Worm (Caenorhabditis elegans) whole organism, midembryonic: ENCODE results near the gene K09E9.3.
A peak's percentile ranks its signal among the peaks of the same experiment; 100 is the strongest.

Source experiments
- T22C8.4 ChIP-seq: fragments of 200-800 bp; sonication (Bioruptor generic); IDR thresholded peaks from 2 replicates; pipeline ENCODE4 v1.3.6; 2022; ENCODE audit warnings: missing genetic modification characterization, missing compliant biosample characterization
- cog-1 ChIP-seq: sonication (generic microtip); optimal IDR thresholded peaks from 2 replicates; lab custom pipeline; 2016; ENCODE audit warnings: missing genetic modification characterization, missing compliant biosample characterization
- flt-1 ChIP-seq: fragments of 200-800 bp; sonication (Bioruptor generic); IDR thresholded peaks from 2 replicates; pipeline ENCODE4 v1.3.6; 2022; ENCODE audit warnings: missing genetic modification characterization, missing compliant biosample characterization
- klf-2 ChIP-seq: fragments of 200-800 bp; sonication (Bioruptor generic); conservative IDR thresholded peaks from 2 replicates; pipeline ENCODE4 v1.3.6; 2022; ENCODE audit warnings: missing genetic modification reagents, missing genetic modification characterization, missing compliant biosample characterization
- med-1 ChIP-seq: sonication (generic microtip); optimal IDR thresholded peaks from 2 replicates; lab custom pipeline; 2017; ENCODE audit warnings: missing genetic modification characterization, mild to moderate bottlenecking, missing compliant biosample characterization, antibody characterized with exemption, missing genetic modification reagents; ENCODE audit not compliant: insufficient read depth
- ref-1 ChIP-seq: fragments of 200-800 bp; sonication (Bioruptor generic); conservative IDR thresholded peaks from 2 replicates; pipeline ENCODE4 v1.3.6; 2022; ENCODE audit warnings: missing genetic modification reagents, missing genetic modification characterization, missing compliant biosample characterization
- tab-1 ChIP-seq: fragments of 200-800 bp; sonication (Bioruptor generic); IDR thresholded peaks from 2 replicates; pipeline ENCODE4 v1.3.6; 2022; ENCODE audit warnings: missing genetic modification characterization, missing compliant biosample characterization
- ztf-23 ChIP-seq: fragments of 200-800 bp; sonication (Bioruptor generic); IDR thresholded peaks from 2 replicates; pipeline ENCODE4 v1.3.6; 2022; ENCODE audit warnings: missing genetic modification reagents, missing genetic modification characterization, missing compliant biosample characterization
- ztf-29 ChIP-seq: fragments of 200-800 bp; sonication (Bioruptor generic); IDR thresholded peaks from 2 replicates; pipeline ENCODE4 v1.3.6; 2022; ENCODE audit warnings: missing genetic modification reagents, missing genetic modification characterization, missing compliant biosample characterization

K09E9.3 gene

ce11 chrX:15600512-15601117, 13.0 kb downstream of the K09E9.3 start, which contains the start of gene ent-2:
Gene ent-2 (plus strand): TSS chrX:15601067.
- no peak for TF ChIP-seq ref-1 (GFP tag; lab: Robert Waterston, UW)
- TF ChIP-seq ztf-23 (GFP tag; lab: Robert Waterston, UW): peak; percentile 99

ce11 chrX:15599925-15600324, 13.7 kb downstream of the K09E9.3 start:
- TF ChIP-seq flt-1 (GFP tag; lab: Robert Waterston, UW): no peak
- TF ChIP-seq T22C8.4 (GFP tag; lab: Robert Waterston, UW): no peak
- no peak for TF ChIP-seq ztf-23 (GFP tag; lab: Robert Waterston, UW)
- no peak for TF ChIP-seq ztf-29
- TF ChIP-seq klf-2 (GFP tag; lab: Robert Waterston, UW): no peak
- TF ChIP-seq med-1 (GFP tag; lab: Kevin White, UChicago): no peak
- TF ChIP-seq ref-1 (GFP tag; lab: Robert Waterston, UW): no peak
- no peak for TF ChIP-seq cog-1 (tag; lab: Kevin White, UChicago)
- no peak for TF ChIP-seq tab-1 (GFP tag; lab: Robert Waterston, UW)

- TF ChIP-seq klf-2 (GFP tag; lab: Robert Waterston, UW) (no peak), med-1 (GFP tag; lab: Kevin White, UChicago) (no peak), flt-1 (GFP tag; lab: Robert Waterston, UW) (no peak), T22C8.4 (GFP tag; lab: Robert Waterston, UW) (no peak), ztf-29 (no peak), tab-1 (GFP tag; lab: Robert Waterston, UW) (no peak), cog-1 (tag; lab: Kevin White, UChicago) (no peak), ref-1 (GFP tag; lab: Robert Waterston, UW) (no peak), ztf-23 (GFP tag; lab: Robert Waterston, UW) (no peak)
These were observed 14.8 kb downstream of the K09E9.3 start for ce11 chrX:15598661-15599384.

ce11 chrX:15597077-15597476, 16.5 kb downstream of the K09E9.3 start, which contains the start of gene K09A9.8:
Gene K09A9.8 (minus strand): TSS chrX:15597177.
- no peak for TF ChIP-seq ztf-29
- TF ChIP-seq flt-1 (GFP tag; lab: Robert Waterston, UW): no peak
- TF ChIP-seq tab-1 (GFP tag; lab: Robert Waterston, UW): no peak
- no peak for TF ChIP-seq cog-1 (tag; lab: Kevin White, UChicago)
- no peak for TF ChIP-seq klf-2 (GFP tag; lab: Robert Waterston, UW)
- no peak for TF ChIP-seq T22C8.4 (GFP tag; lab: Robert Waterston, UW)
- no peak for TF ChIP-seq ref-1 (GFP tag; lab: Robert Waterston, UW)
- no peak for TF ChIP-seq med-1 (GFP tag; lab: Kevin White, UChicago)
- no peak for TF ChIP-seq ztf-23 (GFP tag; lab: Robert Waterston, UW)

- TF ChIP-seq ztf-23 (GFP tag; lab: Robert Waterston, UW): no peak
- TF ChIP-seq cog-1 (tag; lab: Kevin White, UChicago): no peak
- no peak for TF ChIP-seq T22C8.4 (GFP tag; lab: Robert Waterston, UW)
- TF ChIP-seq flt-1 (GFP tag; lab: Robert Waterston, UW): no peak
- no peak for TF ChIP-seq tab-1 (GFP tag; lab: Robert Waterston, UW)
- TF ChIP-seq klf-2 (GFP tag; lab: Robert Waterston, UW): no peak
- no peak for TF ChIP-seq ztf-29
- TF ChIP-seq ref-1 (GFP tag; lab: Robert Waterston, UW): no peak
- no peak for TF ChIP-seq med-1 (GFP tag; lab: Kevin White, UChicago)
These were observed 19.6 kb downstream of the K09E9.3 start for ce11 chrX:15594019-15594418.

- no peak for TF ChIP-seq ztf-23 (GFP tag; lab: Robert Waterston, UW)
- no peak for TF ChIP-seq tab-1 (GFP tag; lab: Robert Waterston, UW)
- TF ChIP-seq klf-2 (GFP tag; lab: Robert Waterston, UW): no peak
- TF ChIP-seq flt-1 (GFP tag; lab: Robert Waterston, UW): no peak
- no peak for TF ChIP-seq ztf-29
- no peak for TF ChIP-seq med-1 (GFP tag; lab: Kevin White, UChicago)
- no peak for TF ChIP-seq cog-1 (tag; lab: Kevin White, UChicago)
- no peak for TF ChIP-seq T22C8.4 (GFP tag; lab: Robert Waterston, UW)
- no peak for TF ChIP-seq ref-1 (GFP tag; lab: Robert Waterston, UW)
These were observed 20.2 kb downstream of the K09E9.3 start for ce11 chrX:15593366-15593765.

ce11 chrX:15591068-15591467, 22.5 kb downstream of the K09E9.3 start, which contains the start of gene usp-33:
Gene usp-33 (plus strand): TSS chrX:15591368.
- TF ChIP-seq cog-1 (tag; lab: Kevin White, UChicago) (no peak), ztf-23 (GFP tag; lab: Robert Waterston, UW) (no peak), T22C8.4 (GFP tag; lab: Robert Waterston, UW) (no peak), tab-1 (GFP tag; lab: Robert Waterston, UW) (no peak), med-1 (GFP tag; lab: Kevin White, UChicago) (no peak), klf-2 (GFP tag; lab: Robert Waterston, UW) (no peak), ref-1 (GFP tag; lab: Robert Waterston, UW) (no peak), ztf-29 (no peak), flt-1 (GFP tag; lab: Robert Waterston, UW) (no peak)

- no peak for TF ChIP-seq cog-1 (tag; lab: Kevin White, UChicago)
- TF ChIP-seq tab-1 (GFP tag; lab: Robert Waterston, UW): no peak
- TF ChIP-seq klf-2 (GFP tag; lab: Robert Waterston, UW): no peak
- TF ChIP-seq ref-1 (GFP tag; lab: Robert Waterston, UW): no peak
- no peak for TF ChIP-seq med-1 (GFP tag; lab: Kevin White, UChicago)
- TF ChIP-seq T22C8.4 (GFP tag; lab: Robert Waterston, UW): no peak
- TF ChIP-seq ztf-23 (GFP tag; lab: Robert Waterston, UW): no peak
- TF ChIP-seq ztf-29: no peak
- TF ChIP-seq flt-1 (GFP tag; lab: Robert Waterston, UW): no peak
These were observed 23.2 kb downstream of the K09E9.3 start, which contains the start of gene gas-1 for ce11 chrX:15590347-15590928. Gene gas-1 (minus strand): TSS chrX:15590397.
